Worm (Caenorhabditis elegans) whole organism, L2 larva: Measurements from ENCODE around the gene Y37H2A.10.

Source experiments
- F13H6.1 ChIP-seq: sonication (generic microtip); optimal IDR thresholded peaks from 2 replicates; lab custom pipeline; 2016; ENCODE audit warnings: missing genetic modification characterization, missing compliant biosample characterization
- ZK546.5 ChIP-seq: sonication (generic microtip); optimal IDR thresholded peaks from 2 replicates; lab custom pipeline; 2017; ENCODE audit warnings: missing biosample characterization, missing genetic modification characterization
- alr-1 ChIP-seq: fragments of 150-350 bp; optimal IDR thresholded peaks from 2 replicates; lab custom pipeline; 2014; ENCODE audit warnings: missing biosample characterization, missing genetic modification characterization
- aly-2 ChIP-seq: fragments of 150-350 bp; optimal IDR thresholded peaks from 2 replicates; lab custom pipeline; 2014; ENCODE audit warnings: missing biosample characterization, missing genetic modification characterization
- blmp-1 ChIP-seq: sonication (generic microtip); optimal IDR thresholded peaks from 2 replicates; lab custom pipeline; 2017; ENCODE audit warnings: missing genetic modification characterization, mild to moderate bottlenecking, missing compliant biosample characterization, antibody characterized with exemption, moderate library complexity; ENCODE audit not compliant: insufficient read depth
- ceh-16 ChIP-seq: fragments of 150-350 bp; optimal IDR thresholded peaks from 2 replicates; lab custom pipeline; 2014; ENCODE audit warnings: missing biosample characterization, missing genetic modification characterization
- crh-2 ChIP-seq: sonication (generic microtip); optimal IDR thresholded peaks from 2 replicates; lab custom pipeline; 2017; ENCODE audit warnings: missing biosample characterization, missing genetic modification characterization
- dmd-4 ChIP-seq: sonication (generic microtip); optimal IDR thresholded peaks from 2 replicates; lab custom pipeline; 2017; ENCODE audit warnings: missing biosample characterization, missing genetic modification characterization
- egl-27 ChIP-seq: sonication (generic microtip); optimal IDR thresholded peaks from 3 replicates; lab custom pipeline; 2017; ENCODE audit warnings: missing biosample characterization, missing genetic modification reagents, missing genetic modification characterization
- elt-1 ChIP-seq: fragments of 150-350 bp; optimal IDR thresholded peaks from 2 replicates; lab custom pipeline; 2014; ENCODE audit warnings: missing biosample characterization, missing genetic modification characterization
- elt-3 ChIP-seq: sonication (generic microtip); optimal IDR thresholded peaks from 2 replicates; lab custom pipeline; 2017; ENCODE audit warnings: missing biosample characterization, missing genetic modification characterization
- gmeb-1 ChIP-seq: fragments of 150-350 bp; optimal IDR thresholded peaks from 2 replicates; lab custom pipeline; 2014; ENCODE audit warnings: missing biosample characterization, missing genetic modification characterization
- lin-11 ChIP-seq: fragments of 150-350 bp; sonication (generic microtip); optimal IDR thresholded peaks from 2 replicates; lab custom pipeline; 2014; ENCODE audit warnings: missing biosample characterization, missing genetic modification characterization, inconsistent platforms, mixed read lengths
- lin-13 ChIP-seq: fragments of 150-350 bp; optimal IDR thresholded peaks from 2 replicates; lab custom pipeline; 2014; ENCODE audit warnings: missing biosample characterization, missing genetic modification reagents, missing genetic modification characterization
- lin-39 ChIP-seq: fragments of 150-350 bp; optimal IDR thresholded peaks from 2 replicates; lab custom pipeline; 2014; ENCODE audit warnings: missing biosample characterization, missing genetic modification reagents, missing genetic modification characterization
- mab-5 ChIP-seq: fragments of 150-350 bp; optimal IDR thresholded peaks from 2 replicates; lab custom pipeline; 2014; ENCODE audit warnings: missing biosample characterization, missing genetic modification characterization
- mbf-1 ChIP-seq: sonication (generic microtip); optimal IDR thresholded peaks from 2 replicates; lab custom pipeline; 2017; ENCODE audit warnings: missing biosample characterization, missing genetic modification characterization
- mdl-1 ChIP-seq, 2 experiments: fragments of 150-350 bp in 1 of 2; sonication (generic microtip) in 1 of 2; optimal IDR thresholded peaks; 2 replicates each; lab custom pipeline; 2017; ENCODE audit warnings: missing biosample characterization in 2 of 2, missing genetic modification characterization in 2 of 2
- nhr-10 ChIP-seq: sonication (generic microtip); optimal IDR thresholded peaks from 2 replicates; lab custom pipeline; 2017; ENCODE audit warnings: missing biosample characterization, missing genetic modification characterization
- nhr-11 ChIP-seq: fragments of 150-350 bp; optimal IDR thresholded peaks from 2 replicates; lab custom pipeline; 2014; ENCODE audit warnings: missing biosample characterization, missing genetic modification characterization
- nhr-12 ChIP-seq: fragments of 150-350 bp; optimal IDR thresholded peaks from 2 replicates; lab custom pipeline; 2014; ENCODE audit warnings: missing biosample characterization, missing genetic modification characterization
- nhr-23 ChIP-seq: fragments of 150-350 bp; optimal IDR thresholded peaks from 2 replicates; lab custom pipeline; 2014; ENCODE audit warnings: missing biosample characterization, missing genetic modification reagents, missing genetic modification characterization
- nhr-237 ChIP-seq: fragments of 150-350 bp; optimal IDR thresholded peaks from 2 replicates; lab custom pipeline; 2014; ENCODE audit warnings: missing biosample characterization, missing genetic modification characterization
- nhr-6 ChIP-seq: fragments of 150-350 bp; optimal IDR thresholded peaks from 2 replicates; lab custom pipeline; 2014; ENCODE audit warnings: missing biosample characterization, missing genetic modification characterization
- nhr-77 ChIP-seq: fragments of 150-350 bp; optimal IDR thresholded peaks from 2 replicates; lab custom pipeline; 2014; ENCODE audit warnings: missing biosample characterization, missing genetic modification characterization
- peb-1 ChIP-seq: fragments of 150-350 bp; optimal IDR thresholded peaks from 2 replicates; lab custom pipeline; 2014; ENCODE audit warnings: missing biosample characterization, missing genetic modification characterization
- skn-1 ChIP-seq: sonication (generic microtip); optimal IDR thresholded peaks from 2 replicates; lab custom pipeline; 2017; ENCODE audit warnings: missing biosample characterization, missing genetic modification characterization
- sma-3 ChIP-seq: sonication (generic microtip); optimal IDR thresholded peaks from 2 replicates; lab custom pipeline; 2016; ENCODE audit warnings: missing genetic modification reagents, missing genetic modification characterization, missing compliant biosample characterization
- sma-9 ChIP-seq, 2 experiments: fragments of 150-350 bp in 1 of 2; sonication (generic microtip) in 1 of 2; optimal IDR thresholded peaks; 2 replicates each; lab custom pipeline; 2014 to 2016; ENCODE audit warnings: missing genetic modification characterization in 2 of 2, mild to moderate bottlenecking in 1 of 2, missing biosample characterization in 1 of 2, missing compliant biosample characterization in 1 of 2, missing genetic modification reagents in 1 of 2, moderate library complexity in 1 of 2
- snpc-4 ChIP-seq: fragments of 150-350 bp; optimal IDR thresholded peaks from 2 replicates; lab custom pipeline; 2014; ENCODE audit warnings: missing biosample characterization, missing genetic modification characterization
- unc-39 ChIP-seq: fragments of 150-350 bp; optimal IDR thresholded peaks from 2 replicates; lab custom pipeline; 2014; ENCODE audit warnings: missing biosample characterization, missing genetic modification characterization
- unc-55 ChIP-seq: fragments of 150-350 bp; sonication (generic microtip); optimal IDR thresholded peaks from 3 replicates; lab custom pipeline; 2014; ENCODE audit warnings: missing biosample characterization, missing genetic modification reagents, missing genetic modification characterization
- unc-62 ChIP-seq: fragments of 150-350 bp; optimal IDR thresholded peaks from 2 replicates; lab custom pipeline; 2014; ENCODE audit warnings: missing biosample characterization, missing genetic modification reagents, missing genetic modification characterization
- zag-1 ChIP-seq: fragments of 150-350 bp; optimal IDR thresholded peaks from 2 replicates; lab custom pipeline; 2014; ENCODE audit warnings: missing biosample characterization, missing genetic modification characterization
- ztf-1 ChIP-seq: fragments of 200-800 bp; sonication (Bioruptor generic); conservative IDR thresholded peaks from 2 replicates; pipeline ENCODE4 v1.3.6; 2022; ENCODE audit warnings: missing genetic modification characterization, missing compliant biosample characterization
- ztf-11 ChIP-seq: sonication (generic microtip); optimal IDR thresholded peaks from 2 replicates; lab custom pipeline; 2017; ENCODE audit warnings: missing biosample characterization, missing genetic modification characterization
- ztf-4 ChIP-seq: fragments of 150-350 bp; optimal IDR thresholded peaks from 2 replicates; lab custom pipeline; 2014; ENCODE audit warnings: missing biosample characterization, missing genetic modification characterization

Gene Y37H2A.10

DNA sequence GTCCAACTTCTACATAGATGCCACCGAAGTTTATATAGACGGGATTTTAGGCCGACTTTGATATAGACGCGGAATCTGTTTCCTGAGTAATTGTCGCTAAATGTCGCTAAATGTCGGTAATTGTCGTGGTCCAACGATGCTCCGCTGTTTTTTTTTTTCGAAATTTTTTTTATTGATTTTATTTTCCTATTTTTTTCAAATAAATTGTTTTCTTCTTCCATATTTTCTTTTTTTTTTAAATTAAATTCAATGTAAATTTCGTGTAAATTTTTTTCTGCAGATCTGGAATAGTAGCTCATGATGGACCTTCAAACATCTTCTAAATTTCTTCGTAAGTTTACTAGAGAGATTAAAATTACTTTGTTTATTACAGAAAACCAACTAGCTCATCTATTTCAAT lies 46.1 kb downstream of the Y37H2A.10 start, which contains the start of gene C31G12.3:
Gene C31G12.3, plus strand, starts transcription at position 301 of the 400 bp plus-strand sequence.
- TF ChIP-seq lin-11 (tag; lab: Kevin White, UChicago), result no peak
- no peak for TF ChIP-seq zag-1
- no peak for TF ChIP-seq mbf-1
- TF ChIP-seq nhr-237 (tag; lab: Kevin White, UChicago), result no peak
- no peak for TF ChIP-seq snpc-4
- TF ChIP-seq ceh-16 (tag; lab: Kevin White, UChicago), result no peak
- no peak for TF ChIP-seq nhr-6 (tag; lab: Kevin White, UChicago)
- no peak for TF ChIP-seq ztf-1 (GFP tag; lab: Robert Waterston, UW)
- TF ChIP-seq F13H6.1, result no peak
- TF ChIP-seq lin-39, result no peak
- TF ChIP-seq unc-55 (GFP tag; lab: Kevin White, UChicago), result no peak
- no peak for TF ChIP-seq nhr-10
- no peak for TF ChIP-seq mab-5 (tag; lab: Kevin White, UChicago)
- no peak for TF ChIP-seq sma-3
- no peak for TF ChIP-seq blmp-1 (tag; lab: Kevin White, UChicago)
- no peak for TF ChIP-seq elt-3 (tag; lab: Kevin White, UChicago)
- no peak for TF ChIP-seq lin-13 (GFP tag; lab: Kevin White, UChicago)
- no peak for TF ChIP-seq crh-2 (tag; lab: Kevin White, UChicago)
- TF ChIP-seq aly-2, result no peak
- no peak for TF ChIP-seq mdl-1 (tag; optimal IDR thresholded peaks at IDR 0.05; lab: Kevin White, UChicago)

- TF ChIP-seq mbf-1, result no peak
- TF ChIP-seq mdl-1 (tag; optimal IDR thresholded peaks at IDR 0.05; lab: Kevin White, UChicago), result no peak
- no peak for TF ChIP-seq alr-1
- no peak for TF ChIP-seq skn-1 (tag; lab: Kevin White, UChicago)
- no peak for TF ChIP-seq elt-3 (tag; lab: Kevin White, UChicago)
- TF ChIP-seq ztf-4 (tag; lab: Kevin White, UChicago), result no peak
- TF ChIP-seq egl-27 (tag; lab: Kevin White, UChicago), result no peak
- no peak for TF ChIP-seq dmd-4 (tag; lab: Kevin White, UChicago)
- no peak for TF ChIP-seq nhr-6 (tag; lab: Kevin White, UChicago)
- TF ChIP-seq sma-3, result no peak
- TF ChIP-seq nhr-237 (tag; lab: Kevin White, UChicago), result no peak
- no peak for TF ChIP-seq gmeb-1 (tag; lab: Kevin White, UChicago)
- no peak for TF ChIP-seq nhr-11
- TF ChIP-seq snpc-4, result no peak
- no peak for TF ChIP-seq lin-11 (tag; lab: Kevin White, UChicago)
- no peak for TF ChIP-seq nhr-77 (tag; lab: Kevin White, UChicago)
- TF ChIP-seq nhr-12 (tag; lab: Kevin White, UChicago), result no peak
- no peak for TF ChIP-seq ztf-1 (GFP tag; lab: Robert Waterston, UW)
These were observed 49.5 kb downstream of the Y37H2A.10 start, which contains the start of gene clec-245 for ce11 chrV:18188328-18188727. Gene clec-245 (minus strand): TSS chrV:18188428.

DNA sequence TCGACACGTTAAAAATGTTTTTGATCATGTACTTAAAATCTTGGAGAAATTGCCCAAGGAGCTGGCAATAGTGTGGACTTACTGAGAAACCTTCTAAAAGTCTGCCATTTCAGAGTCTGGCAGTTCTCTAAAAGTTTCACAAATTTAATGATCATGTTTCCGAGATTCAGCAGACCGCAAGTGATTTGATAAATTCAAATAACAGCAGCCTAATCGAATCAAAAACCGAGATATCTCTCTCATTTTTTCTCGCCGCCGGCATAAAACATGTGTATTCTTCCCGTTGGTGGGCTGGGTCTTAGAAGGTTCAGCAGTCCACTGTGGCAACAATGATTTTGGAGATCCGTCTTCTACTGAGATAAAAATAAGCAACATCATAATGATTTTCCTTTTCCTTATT lies 50.4 kb downstream of the Y37H2A.10 start, which contains the start of gene clec-246:
Gene clec-246, plus strand, starts transcription at position 301 of the 400 bp plus-strand sequence.
- TF ChIP-seq peb-1 (no peak), unc-39 (tag; lab: Kevin White, UChicago) (no peak), sma-9 (GFP tag; optimal IDR thresholded peaks at IDR 0.05; lab: Kevin White, UChicago) (no peak), sma-9 (tag; optimal IDR thresholded peaks at IDR 0.05; lab: Kevin White, UChicago) (no peak), mbf-1 (no peak), ztf-1 (GFP tag; lab: Robert Waterston, UW) (no peak), nhr-23 (tag; lab: Kevin White, UChicago) (no peak), elt-1 (no peak), skn-1 (tag; lab: Kevin White, UChicago) (no peak), ztf-11 (tag; lab: Kevin White, UChicago) (no peak), ZK546.5 (tag; lab: Kevin White, UChicago) (no peak), unc-55 (GFP tag; lab: Kevin White, UChicago) (no peak), unc-62 (GFP tag; lab: Kevin White, UChicago) (no peak), dmd-4 (tag; lab: Kevin White, UChicago) (no peak)
- TF ChIP-seq, all 48 proteins: peak for 0
